Worm (Caenorhabditis elegans): Measurements from ENCODE around the gene F56D5.9.

F56D5.9 gene

ce11 chrIV:9457400-9457799 lies 35.1 kb upstream of the F56D5.9 start, which contains the start of gene cutl-17:
Gene cutl-17 (minus strand): TSS chrIV:9457500.
- TF ChIP-seq daf-12 (tag; optimal IDR thresholded peaks at IDR 0.05) (no peak), pqm-1 (tag; optimal IDR thresholded peaks at IDR 0.05) (no peak), mml-1 (tag; optimal IDR thresholded peaks at IDR 0.05) (no peak), nhr-43 (tag; optimal IDR thresholded peaks at IDR 0.05; ENCODE audit: poor library complexity, severe bottlenecking) (no peak), nhr-76 (tag; optimal IDR thresholded peaks at IDR 0.05) (no peak), tbx-2 (tag; optimal IDR thresholded peaks at IDR 0.05) (no peak), fkh-2 (tag; optimal IDR thresholded peaks at IDR 0.05) (no peak), nhr-28 (tag; optimal IDR thresholded peaks at IDR 0.05) (no peak), elt-1 (tag; optimal IDR thresholded peaks at IDR 0.05) (no peak), R02D3.7 (tag; optimal IDR thresholded peaks at IDR 0.05) (no peak), ceh-16 (tag; optimal IDR thresholded peaks at IDR 0.05) (no peak), nhr-237 (tag; optimal IDR thresholded peaks at IDR 0.05) (no peak), sea-2 (GFP tag; optimal IDR thresholded peaks at IDR 0.05) (no peak), zag-1 (tag; optimal IDR thresholded peaks at IDR 0.05) (no peak), mdl-1 (tag; optimal IDR thresholded peaks at IDR 0.05) (no peak), nhr-77 (tag; optimal IDR thresholded peaks at IDR 0.05) (no peak), nhr-23 (tag; optimal IDR thresholded peaks at IDR 0.05) (no peak), ztf-4 (tag; optimal IDR thresholded peaks at IDR 0.05) (no peak), lin-39 (tag; optimal IDR thresholded peaks at IDR 0.05) (no peak), eor-1 (tag; optimal IDR thresholded peaks at IDR 0.05) (no peak)

DNA sequence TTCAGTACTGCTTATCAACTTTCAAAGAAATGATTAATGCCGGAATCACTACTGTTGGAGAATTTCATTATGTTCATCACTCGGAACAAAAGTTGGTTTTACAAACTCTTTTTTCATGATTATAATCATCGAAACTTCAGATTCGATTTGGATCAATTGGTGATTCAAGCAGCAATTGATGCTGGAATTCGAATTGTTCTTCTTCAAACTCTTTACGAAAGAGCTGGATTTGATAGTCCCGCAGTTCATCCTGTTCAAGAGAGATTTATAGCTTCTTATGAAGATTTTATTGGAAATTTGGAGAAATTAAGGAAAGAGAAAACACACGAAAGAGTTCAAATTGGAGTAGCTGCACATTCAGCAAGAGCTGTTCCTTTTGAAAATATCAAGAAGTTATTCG lies 29.5 kb upstream of the F56D5.9 start:
- no peak for TF ChIP-seq pqm-1 (tag; optimal IDR thresholded peaks at IDR 0.05)

DNA sequence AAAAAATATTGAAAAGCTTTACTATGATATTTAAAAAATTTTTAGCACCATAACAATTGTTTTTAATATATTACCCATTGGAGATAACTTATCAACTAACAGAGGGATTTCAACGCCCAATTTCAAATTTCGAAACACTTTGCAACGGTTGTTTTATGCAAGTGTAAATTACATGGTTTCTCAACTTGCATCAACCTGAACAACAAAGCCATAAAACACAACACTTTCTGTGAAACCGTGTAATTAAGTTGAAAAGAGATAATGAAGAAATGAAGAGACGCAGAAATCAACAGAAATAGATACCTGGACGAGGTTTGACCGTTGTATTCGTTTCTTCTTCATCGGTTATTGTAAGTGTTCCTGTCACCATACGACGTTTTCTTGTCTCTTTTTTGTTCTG lies 28.1 kb upstream of the F56D5.9 start, which contains the start of gene cpin-1:
TSS of gene cpin-1 (plus strand) at position 301 of the 400 bp plus-strand sequence.
- TF ChIP-seq ceh-82 (tag; optimal IDR thresholded peaks at IDR 0.05) (no peak), nhr-25 (tag; optimal IDR thresholded peaks at IDR 0.05) (peak; percentile 3)

ce11 chrIV:9447209-9447608 lies 24.9 kb upstream of the F56D5.9 start, which contains the start of gene hsp-12.6:
Gene hsp-12.6 (minus strand): TSS chrIV:9447228.
- TF ChIP-seq unc-39 (tag; optimal IDR thresholded peaks at IDR 0.05) (no peak), ztf-4 (tag; optimal IDR thresholded peaks at IDR 0.05) (no peak), egl-27 (tag; optimal IDR thresholded peaks at IDR 0.05) (no peak), snpc-4 (tag; optimal IDR thresholded peaks at IDR 0.05) (no peak), nhr-12 (tag; optimal IDR thresholded peaks at IDR 0.05) (no peak), R02D3.7 (tag; optimal IDR thresholded peaks at IDR 0.05) (no peak), ZK546.5 (tag; optimal IDR thresholded peaks at IDR 0.05) (no peak), nfya-1 (tag; optimal IDR thresholded peaks at IDR 0.05; ENCODE audit: insufficient read depth) (no peak), ceh-82 (tag; optimal IDR thresholded peaks at IDR 0.05) (no peak), elt-2 (tag; optimal IDR thresholded peaks at IDR 0.05) (no peak), lin-15B (tag; optimal IDR thresholded peaks at IDR 0.05) (no peak), nhr-23 (tag; optimal IDR thresholded peaks at IDR 0.05) (no peak), nhr-76 (tag; optimal IDR thresholded peaks at IDR 0.05) (no peak), eor-1 (tag; optimal IDR thresholded peaks at IDR 0.05) (no peak), nhr-25 (tag; optimal IDR thresholded peaks at IDR 0.05) (no peak), fos-1 (tag; optimal IDR thresholded peaks at IDR 0.05) (no peak), jun-1 (tag; optimal IDR thresholded peaks at IDR 0.05) (no peak), hmg-11 (tag; optimal IDR thresholded peaks at IDR 0.05) (no peak), zag-1 (tag; optimal IDR thresholded peaks at IDR 0.05) (no peak), egl-5 (tag; optimal IDR thresholded peaks at IDR 0.05) (no peak)

- TF ChIP-seq nhr-77 (tag; optimal IDR thresholded peaks at IDR 0.05) (no peak), hmg-11 (tag; optimal IDR thresholded peaks at IDR 0.05) (no peak), pha-4 (tag; optimal IDR thresholded peaks at IDR 0.05) (no peak), ceh-9 (tag; optimal IDR thresholded peaks at IDR 0.05) (no peak), nhr-76 (tag; optimal IDR thresholded peaks at IDR 0.05) (no peak), R02D3.7 (tag; optimal IDR thresholded peaks at IDR 0.05) (no peak), snpc-4 (tag; optimal IDR thresholded peaks at IDR 0.05) (no peak), eor-1 (tag; optimal IDR thresholded peaks at IDR 0.05) (no peak), daf-12 (tag; optimal IDR thresholded peaks at IDR 0.05) (no peak), fkh-10 (GFP tag; optimal IDR thresholded peaks at IDR 0.05) (no peak), elt-2 (tag; optimal IDR thresholded peaks at IDR 0.05) (no peak), lin-15B (tag; optimal IDR thresholded peaks at IDR 0.05) (no peak), nfya-1 (tag; optimal IDR thresholded peaks at IDR 0.05; ENCODE audit: insufficient read depth) (no peak)
Observed at ce11 chrIV:9445407-9445806, 23.1 kb upstream of the F56D5.9 start, which contains the start of gene hsp-12.3. Gene hsp-12.3 (minus strand): TSS chrIV:9445507.

All from whole organism, L3 larva.